Fruit fly (Drosophila melanogaster) whole organism, embryonic: Measurements from ENCODE around the gene CG7675.

Experiments
- Aef1 ChIP-seq: fragments of 200-800 bp; sonication (Bioruptor generic); IDR thresholded peaks from 3 replicates; pipeline ENCODE4 v1.3.6; 2022; ENCODE audit warnings: missing biosample characterization, missing genetic modification characterization
- B-H2 ChIP-seq: fragments of 200-800 bp; sonication (Bioruptor generic); optimal IDR thresholded peaks from 2 replicates; lab custom pipeline; 2018; ENCODE audit warnings: missing biosample characterization, mild to moderate bottlenecking, missing genetic modification characterization
- CG11456 ChIP-seq: fragments of 200-800 bp; sonication (Bioruptor generic); IDR thresholded peaks from 3 replicates; pipeline ENCODE4 v1.3.6; 2022; ENCODE audit warnings: missing biosample characterization, missing genetic modification characterization
- CG11696 ChIP-seq: fragments of 200-800 bp; sonication (Bioruptor generic); IDR thresholded peaks from 2 replicates; pipeline ENCODE4 v1.3.6; 2022; ENCODE audit warnings: missing biosample characterization, missing genetic modification characterization
- CG11723 ChIP-seq: fragments of 200-800 bp; sonication (Bioruptor generic); optimal IDR thresholded peaks from 2 replicates; lab custom pipeline; 2017; ENCODE audit warnings: missing biosample characterization, mild to moderate bottlenecking, missing genetic modification characterization
- CG14050 ChIP-seq: fragments of 200-800 bp; sonication (Bioruptor generic); IDR thresholded peaks from 3 replicates; pipeline ENCODE4 v1.3.6; 2022; ENCODE audit warnings: missing biosample characterization, missing genetic modification characterization
- CG1647 ChIP-seq: fragments of 200-800 bp; sonication (Bioruptor generic); optimal IDR thresholded peaks from 3 replicates; lab custom pipeline; 2016; ENCODE audit warnings: missing biosample characterization, missing genetic modification characterization
- CG33557 ChIP-seq: fragments of 200-800 bp; sonication (Bioruptor generic); optimal IDR thresholded peaks from 2 replicates; lab custom pipeline; 2019; ENCODE audit warnings: missing biosample characterization, mild to moderate bottlenecking, missing genetic modification characterization, moderate library complexity
- CG4282 ChIP-seq: fragments of 200-800 bp; sonication (Bioruptor generic); optimal IDR thresholded peaks from 2 replicates; lab custom pipeline; 2016; ENCODE audit warnings: missing biosample characterization, missing genetic modification characterization
- CG4820 ChIP-seq: fragments of 200-800 bp; sonication (Bioruptor generic); optimal IDR thresholded peaks from 3 replicates; lab custom pipeline; 2016; ENCODE audit warnings: missing biosample characterization, missing genetic modification characterization
- CG8478 ChIP-seq: fragments of >200 bp; optimal IDR thresholded peaks from 2 replicates; lab custom pipeline; 2018
- Deaf1 ChIP-seq: fragments of 200-800 bp; optimal IDR thresholded peaks from 3 replicates; lab custom pipeline; 2019; ENCODE audit warnings: missing biosample characterization, mild to moderate bottlenecking, missing genetic modification characterization, moderate library complexity
- ERR ChIP-seq: fragments of 200-800 bp; sonication (Bioruptor generic); optimal IDR thresholded peaks from 2 replicates; lab custom pipeline; 2016; ENCODE audit warnings: missing biosample characterization, missing genetic modification characterization
- H2.0 ChIP-seq: fragments of 200-800 bp; sonication (Bioruptor generic); IDR thresholded peaks from 2 replicates; pipeline ENCODE4 v1.3.6; 2022; ENCODE audit warnings: missing biosample characterization, missing genetic modification characterization
- Hand ChIP-seq: fragments of 200-800 bp; sonication (Bioruptor generic); optimal IDR thresholded peaks from 2 replicates; lab custom pipeline; 2017; ENCODE audit warnings: mild to moderate bottlenecking, missing biosample characterization, missing genetic modification reagents, missing genetic modification characterization
- Hr51 ChIP-seq, 2 experiments: fragments of 200-800 bp; sonication (Bioruptor generic); optimal IDR thresholded peaks; 2 replicates in 1 of 2; 3 replicates in 1 of 2; lab custom pipeline; 2016 to 2018; ENCODE audit warnings: missing biosample characterization in 2 of 2, missing genetic modification characterization in 2 of 2, mild to moderate bottlenecking in 1 of 2, moderate library complexity in 1 of 2
- MTF-1 ChIP-seq: fragments of 200-800 bp; sonication (Bioruptor generic); optimal IDR thresholded peaks from 2 replicates; lab custom pipeline; 2018; ENCODE audit warnings: missing biosample characterization, mild to moderate bottlenecking, missing genetic modification characterization, borderline replicate concordance
- Mad ChIP-seq: fragments of 200-800 bp; sonication (Bioruptor generic); optimal IDR thresholded peaks from 2 replicates; lab custom pipeline; 2016; ENCODE audit warnings: missing biosample characterization, missing genetic modification characterization
- Med ChIP-seq: fragments of 200-800 bp; sonication (Bioruptor generic); peaks from one replicate; lab custom pipeline; 2016; ENCODE audit warnings: missing biosample characterization, missing genetic modification characterization, mild to moderate bottlenecking, inconsistent platforms, moderate library complexity
- Mes4 ChIP-seq: fragments of 200-800 bp; sonication (Bioruptor generic); optimal IDR thresholded peaks from 2 replicates; lab custom pipeline; 2016; ENCODE audit warnings: missing biosample characterization, missing genetic modification characterization
- Oli ChIP-seq: fragments of 200-800 bp; sonication (Bioruptor generic); optimal IDR thresholded peaks from 2 replicates; lab custom pipeline; 2018; ENCODE audit warnings: missing biosample characterization, mild to moderate bottlenecking, missing genetic modification characterization, moderate library complexity
- Ptx1 ChIP-seq: fragments of 200-800 bp; sonication (Bioruptor generic); IDR thresholded peaks from 2 replicates; pipeline ENCODE4 v1.3.6; 2022; ENCODE audit warnings: missing biosample characterization, missing genetic modification characterization
- Rx ChIP-seq: fragments of 200-800 bp; sonication (Bioruptor generic); IDR thresholded peaks from 2 replicates; pipeline ENCODE4 v1.3.6; 2022; ENCODE audit warnings: missing biosample characterization, missing genetic modification characterization
- abd-A ChIP-seq: fragments of 200-800 bp; sonication (Bioruptor generic); optimal IDR thresholded peaks from 3 replicates; lab custom pipeline; 2019; ENCODE audit warnings: missing biosample characterization, mild to moderate bottlenecking, missing genetic modification characterization, moderate library complexity
- bowl ChIP-seq: fragments of 200-800 bp; sonication (Bioruptor generic); IDR thresholded peaks from 2 replicates; pipeline ENCODE4 v1.3.6; 2022; ENCODE audit warnings: missing biosample characterization, missing genetic modification characterization
- caup ChIP-seq: fragments of 200-800 bp; sonication (Bioruptor generic); optimal IDR thresholded peaks from 3 replicates; lab custom pipeline; 2017; ENCODE audit warnings: missing biosample characterization, mild to moderate bottlenecking, missing genetic modification characterization, moderate library complexity; ENCODE audit not compliant: severe bottlenecking
- dan ChIP-seq: fragments of 200-800 bp; sonication (Bioruptor generic); IDR thresholded peaks from 2 replicates; pipeline ENCODE4 v1.3.6; 2022; ENCODE audit warnings: missing biosample characterization, missing genetic modification characterization
- dm ChIP-seq: fragments of 200-800 bp; sonication (Bioruptor generic); optimal IDR thresholded peaks from 3 replicates; lab custom pipeline; 2016; ENCODE audit warnings: missing biosample characterization, missing genetic modification characterization
- en ChIP-seq: fragments of 200-800 bp; sonication (Bioruptor generic); optimal IDR thresholded peaks from 2 replicates; lab custom pipeline; 2016; ENCODE audit warnings: missing biosample characterization, missing genetic modification characterization
- exex ChIP-seq: fragments of 200-800 bp; sonication (Bioruptor generic); optimal IDR thresholded peaks from 4 replicates; lab custom pipeline; 2018; ENCODE audit warnings: missing biosample characterization, mild to moderate bottlenecking, missing genetic modification characterization, moderate library complexity
- hth ChIP-seq: fragments of >200 bp; optimal IDR thresholded peaks from 2 replicates; lab custom pipeline; 2017; ENCODE audit warnings: inconsistent platforms
- mirr ChIP-seq: fragments of 200-800 bp; sonication (Bioruptor generic); optimal IDR thresholded peaks from 3 replicates; lab custom pipeline; 2018; ENCODE audit warnings: missing biosample characterization, mild to moderate bottlenecking, missing genetic modification characterization
- nau ChIP-seq: fragments of 200-800 bp; sonication (Bioruptor generic); optimal IDR thresholded peaks from 3 replicates; lab custom pipeline; 2017; ENCODE audit warnings: missing biosample characterization, mild to moderate bottlenecking, missing genetic modification characterization, missing genetic modification reagents
- nerfin-1 ChIP-seq: fragments of 200-800 bp; sonication (Bioruptor generic); optimal IDR thresholded peaks from 3 replicates; lab custom pipeline; 2019; ENCODE audit warnings: missing biosample characterization, mild to moderate bottlenecking, missing genetic modification characterization, moderate library complexity
- otp ChIP-seq: fragments of 200-800 bp; sonication (Bioruptor generic); IDR thresholded peaks from 3 replicates; pipeline ENCODE4, ENCODE4 v1.3.6; 2022; ENCODE audit warnings: missing biosample characterization, missing genetic modification characterization
- slbo ChIP-seq: fragments of 200-800 bp; sonication (Bioruptor generic); IDR thresholded peaks from 2 replicates; pipeline ENCODE4 v1.3.6; 2022; ENCODE audit warnings: missing biosample characterization, missing genetic modification characterization
- sna ChIP-seq: fragments of 200-800 bp; sonication (Bioruptor generic); IDR thresholded peaks from 2 replicates; pipeline ENCODE4 v1.3.6; 2022; ENCODE audit warnings: missing biosample characterization, missing genetic modification characterization; ENCODE audit not compliant: partially characterized antibody
- ssp ChIP-seq: fragments of 200-800 bp; sonication (Bioruptor generic); IDR thresholded peaks from 2 replicates; pipeline ENCODE4 v1.3.6; 2022; ENCODE audit warnings: missing biosample characterization, missing genetic modification characterization
- wdn ChIP-seq: fragments of 200-800 bp; sonication (Bioruptor generic); IDR thresholded peaks from 2 replicates; pipeline ENCODE4 v1.3.6; 2022; ENCODE audit warnings: missing biosample characterization, missing genetic modification characterization

Gene CG7675

dm6 chr3R:18396801-18397604 is 16.0 kb upstream of the CG7675 start, which contains the start of gene Vti1b (continued):
- TF ChIP-seq ssp = peak; percentile 87
- TF ChIP-seq nau (GFP tag; lab: Kevin White, UChicago) = peak; percentile 93
- TF ChIP-seq ERR (GFP tag; lab: Kevin White, UChicago) = peak; percentile 89
- TF ChIP-seq CG14050 (GFP tag; lab: Robert Waterston, UW) = peak; percentile 90
- peak; percentile 71 for TF ChIP-seq Deaf1 (tag; lab: Kevin White, UChicago)
- TF ChIP-seq wdn (GFP tag; lab: Robert Waterston, UW) = peak; percentile 86
- peak; percentile 89 for TF ChIP-seq nerfin-1 (tag; lab: Kevin White, UChicago)
- peak; percentile 94 for TF ChIP-seq H2.0 (GFP tag; lab: Robert Waterston, UW)
- TF ChIP-seq Ptx1 = peak; percentile 97
- peak; percentile 92 for TF ChIP-seq caup (GFP tag; lab: Kevin White, UChicago)
- TF ChIP-seq dm (GFP tag; lab: Kevin White, UChicago) = peak; percentile 93
- TF ChIP-seq Oli (tag; lab: Kevin White, UChicago) = peak; percentile 94
- peak; percentile 95 for TF ChIP-seq Mad
- peak; percentile 42 for TF ChIP-seq B-H2
- TF ChIP-seq CG1647 (GFP tag; lab: Kevin White, UChicago) = peak; percentile 88
- TF ChIP-seq mirr (GFP tag; lab: Kevin White, UChicago) = peak; percentile 69
- TF ChIP-seq abd-A = peak; percentile 58
- TF ChIP-seq CG33557 = peak; percentile 75
- peak; percentile 90 for TF ChIP-seq Mes4 (GFP tag; lab: Kevin White, UChicago)
- TF ChIP-seq Rx = peak; percentile 87
- TF ChIP-seq Hr51 (GFP tag; optimal IDR thresholded peaks at IDR 0.05; lab: Kevin White, UChicago) = peak; percentile 92 to 95
- TF ChIP-seq CG4820 (GFP tag; lab: Kevin White, UChicago) = peak; percentile 95
- peak; percentile 95 for TF ChIP-seq otp (GFP tag; lab: Robert Waterston, UW)
- peak; percentile 88 for TF ChIP-seq en (GFP tag; lab: Kevin White, UChicago)
- TF ChIP-seq Hand = peak; percentile 82
- TF ChIP-seq CG4282 (GFP tag; lab: Kevin White, UChicago) = peak; percentile 74
- peak; percentile 85 for TF ChIP-seq exex (tag; lab: Kevin White, UChicago)
- TF ChIP-seq CG11456 (GFP tag; lab: Robert Waterston, UW) = peak; percentile 93
- peak; percentile 95 for TF ChIP-seq slbo (GFP tag; lab: Robert Waterston, UW)
- peak; percentile 69; the same call in 1 of the 2 replicates for TF ChIP-seq CG11696
- peak; percentile 83 for TF ChIP-seq dan
- 0 out of 2 replicates have a peak, but pooled peaks have one; percentile 31 for TF ChIP-seq sna (GFP tag; lab: Robert Waterston, UW)

- TF ChIP-seq CG11723 (GFP tag; lab: Kevin White, UChicago) = no peak
- no peak for TF ChIP-seq en (GFP tag; lab: Kevin White, UChicago)
- TF ChIP-seq bowl = no peak
- TF ChIP-seq MTF-1 (GFP tag; lab: Kevin White, UChicago) = no peak
- TF ChIP-seq CG8478 (lab: Kevin White, UChicago) = no peak
- no peak for TF ChIP-seq hth (lab: Kevin White, UChicago)
- no peak for TF ChIP-seq Aef1
- TF ChIP-seq Med (GFP tag; lab: Kevin White, UChicago) = peak; percentile 38
Measured at dm6 chr3R:18395694-18396093, 14.7 kb upstream of the CG7675 start.
